Worm (Caenorhabditis elegans): ENCODE measurements around the gene srd-56.

DNA sequence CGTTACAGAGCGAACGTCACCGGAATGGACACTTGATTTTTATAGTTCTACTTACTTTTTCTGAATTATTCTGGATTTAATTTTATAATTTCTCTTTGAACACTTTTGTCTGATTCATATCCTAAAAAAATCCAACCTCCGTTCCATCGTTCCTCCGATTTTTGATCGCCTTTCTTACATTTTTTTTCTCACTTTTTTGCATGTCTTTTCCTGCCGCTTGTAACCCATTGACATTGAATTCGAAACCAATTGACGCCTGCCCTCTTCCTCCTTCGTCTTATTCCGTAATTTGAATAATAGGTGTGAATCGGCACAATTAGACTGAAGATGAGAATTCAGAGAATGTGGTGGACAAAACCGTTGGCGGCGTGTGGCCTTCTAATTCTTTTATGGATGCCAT lies 42.6 kb upstream of the srd-56 start, which contains the start of gene skpo-3:
- no peak for TF ChIP-seq lsy-2 (tag; optimal IDR thresholded peaks at IDR 0.05)
- no peak for TF ChIP-seq blmp-1 (tag; optimal IDR thresholded peaks at IDR 0.05)
- no peak for TF ChIP-seq ceh-43 (GFP tag; optimal IDR thresholded peaks at IDR 0.05)
- TF ChIP-seq unc-120 (tag; optimal IDR thresholded peaks at IDR 0.05; ENCODE audit: poor library complexity, severe bottlenecking): no peak
- TF ChIP-seq unc-62 (GFP tag; optimal IDR thresholded peaks at IDR 0.05): no peak
- TF ChIP-seq pha-4 (tag; optimal IDR thresholded peaks at IDR 0.05): no peak

All from whole organism, mixed stage, embryonic.